Worm (Caenorhabditis elegans) whole organism, mixed stage, embryonic: ENCODE data around the gene clec-266.

Source experiments
- lin-13 ChIP-seq: fragments of 150-350 bp; optimal IDR thresholded peaks from 2 replicates; lab custom pipeline; 2014; ENCODE audit warnings: missing biosample characterization, missing genetic modification characterization
- nhr-12 ChIP-seq: fragments of 150-350 bp; optimal IDR thresholded peaks from 2 replicates; lab custom pipeline; 2014; ENCODE audit warnings: missing biosample characterization, missing genetic modification characterization
- nhr-237 ChIP-seq: fragments of 150-350 bp; optimal IDR thresholded peaks from 2 replicates; lab custom pipeline; 2014; ENCODE audit warnings: missing biosample characterization, missing genetic modification characterization
- sem-2 ChIP-seq: fragments of 200-800 bp; sonication (Bioruptor generic); optimal IDR thresholded peaks from 2 replicates; lab custom pipeline; 2018; ENCODE audit warnings: mild to moderate bottlenecking, missing genetic modification characterization, missing compliant biosample characterization
- unc-62 ChIP-seq: fragments of 150-350 bp; optimal IDR thresholded peaks from 2 replicates; lab custom pipeline; 2014; ENCODE audit warnings: missing biosample characterization, missing genetic modification reagents, missing genetic modification characterization
- ztf-11 ChIP-seq: fragments of 150-350 bp; optimal IDR thresholded peaks from 2 replicates; lab custom pipeline; 2014; ENCODE audit warnings: missing biosample characterization, missing genetic modification characterization

- TF ChIP-seq nhr-237 (no peak), unc-62 (GFP tag; lab: Kevin White, UChicago) (no peak), ztf-11 (tag; lab: Kevin White, UChicago) (no peak), nhr-12 (no peak), sem-2 (GFP tag; lab: Kevin White, UChicago) (no peak), lin-13 (tag; lab: Kevin White, UChicago) (no peak)
Observed at ce11 chrX:6609717-6610116, 13.0 kb downstream of the clec-266 start, which contains the start of gene C25B8.8.
